Fruit fly (Drosophila melanogaster) whole organism, embryonic: ENCODE data around the gene Or67d.
A peak's percentile ranks its signal among the peaks of the same experiment; 100 is the strongest.

Experiments used
- Atf-2 ChIP-seq: fragments of 200-800 bp; sonication (Bioruptor generic); optimal IDR thresholded peaks from 2 replicates; lab custom pipeline; 2016; ENCODE audit warnings: missing biosample characterization, missing genetic modification characterization
- Blimp-1 ChIP-seq: fragments of 200-800 bp; sonication (Bioruptor generic); optimal IDR thresholded peaks from 3 replicates; lab custom pipeline; 2018; ENCODE audit warnings: missing biosample characterization, missing genetic modification characterization, mild to moderate bottlenecking, moderate library complexity, missing genetic modification reagents
- CG10147 ChIP-seq: fragments of 200-800 bp; sonication (Bioruptor generic); optimal IDR thresholded peaks from 2 replicates; lab custom pipeline; 2019; ENCODE audit warnings: missing biosample characterization, mild to moderate bottlenecking, missing genetic modification characterization, moderate library complexity
- CG10321 ChIP-seq: fragments of 200-800 bp; sonication (Bioruptor generic); IDR thresholded peaks from 2 replicates; pipeline ENCODE4 v1.3.6; 2022; ENCODE audit warnings: missing biosample characterization, missing genetic modification characterization
- CG12744 ChIP-seq: fragments of 200-800 bp; sonication (Bioruptor generic); optimal IDR thresholded peaks from 2 replicates; lab custom pipeline; 2016; ENCODE audit warnings: missing biosample characterization, missing genetic modification characterization
- CG1603 ChIP-seq: fragments of 200-800 bp; sonication (Bioruptor generic); optimal IDR thresholded peaks from 2 replicates; lab custom pipeline; 2019; ENCODE audit warnings: missing biosample characterization, mild to moderate bottlenecking, missing genetic modification characterization, moderate library complexity
- CG1647 ChIP-seq: fragments of 200-800 bp; sonication (Bioruptor generic); optimal IDR thresholded peaks from 3 replicates; lab custom pipeline; 2016; ENCODE audit warnings: missing biosample characterization, missing genetic modification characterization
- CG17186 ChIP-seq: fragments of 200-800 bp; sonication (Bioruptor generic); optimal IDR thresholded peaks from 3 replicates; lab custom pipeline; 2017; ENCODE audit warnings: missing biosample characterization, missing genetic modification reagents, missing genetic modification characterization
- CG2678 ChIP-seq: fragments of 200-800 bp; sonication (Bioruptor generic); optimal IDR thresholded peaks from 3 replicates; lab custom pipeline; 2019; ENCODE audit warnings: missing biosample characterization, mild to moderate bottlenecking, missing genetic modification characterization, moderate library complexity
- CG2875 ChIP-seq: fragments of 200-800 bp; sonication (Bioruptor generic); optimal IDR thresholded peaks from 2 replicates; lab custom pipeline; 2017; ENCODE audit warnings: missing biosample characterization, mild to moderate bottlenecking, missing genetic modification characterization, missing genetic modification reagents
- CG4424 ChIP-seq: fragments of 200-800 bp; sonication (Bioruptor generic); optimal IDR thresholded peaks from 3 replicates; lab custom pipeline; 2016; ENCODE audit warnings: missing biosample characterization, missing genetic modification characterization
- CG5180 ChIP-seq: fragments of 200-800 bp; sonication (Bioruptor generic); optimal IDR thresholded peaks from 3 replicates; lab custom pipeline; 2017; ENCODE audit warnings: missing biosample characterization, missing genetic modification characterization, mild to moderate bottlenecking, moderate library complexity, missing genetic modification reagents
- CG6689 ChIP-seq: fragments of 200-800 bp; sonication (Bioruptor generic); IDR thresholded peaks from 2 replicates; pipeline ENCODE4 v1.3.6; 2022; ENCODE audit warnings: missing biosample characterization, missing genetic modification characterization
- CG7745 ChIP-seq: fragments of 200-800 bp; sonication (Bioruptor generic); optimal IDR thresholded peaks from 2 replicates; lab custom pipeline; 2018; ENCODE audit warnings: missing biosample characterization, mild to moderate bottlenecking, missing genetic modification characterization, moderate library complexity
- CG7928 ChIP-seq: fragments of 200-800 bp; sonication (Bioruptor generic); optimal IDR thresholded peaks from 2 replicates; lab custom pipeline; 2017; ENCODE audit warnings: missing biosample characterization, mild to moderate bottlenecking, missing genetic modification characterization
- CG7987 ChIP-seq: fragments of 200-800 bp; sonication (Bioruptor generic); optimal IDR thresholded peaks from 2 replicates; lab custom pipeline; 2018; ENCODE audit warnings: missing biosample characterization, mild to moderate bottlenecking, missing genetic modification characterization, moderate library complexity
- CG9215 ChIP-seq: fragments of 200-800 bp; sonication (Bioruptor generic); IDR thresholded peaks from 2 replicates; pipeline ENCODE4 v1.3.6; 2022; ENCODE audit warnings: missing biosample characterization, missing genetic modification characterization
- D19A ChIP-seq: fragments of 200-800 bp; optimal IDR thresholded peaks from 3 replicates; lab custom pipeline; 2019; ENCODE audit warnings: missing biosample characterization, mild to moderate bottlenecking, missing genetic modification characterization, moderate library complexity
- D19B ChIP-seq: fragments of 200-800 bp; sonication (Bioruptor generic); optimal IDR thresholded peaks from 2 replicates; lab custom pipeline; 2017; ENCODE audit warnings: missing biosample characterization, mild to moderate bottlenecking, missing genetic modification characterization
- Dek ChIP-seq: fragments of 200-800 bp; sonication (Bioruptor generic); optimal IDR thresholded peaks from 3 replicates; lab custom pipeline; 2019; ENCODE audit warnings: missing biosample characterization, mild to moderate bottlenecking, missing genetic modification characterization, moderate library complexity
- Gsc ChIP-seq: fragments of 200-800 bp; sonication (Bioruptor generic); IDR thresholded peaks from 2 replicates; pipeline ENCODE4 v1.3.6; 2022; ENCODE audit warnings: missing biosample characterization, missing genetic modification characterization
- HLH3B ChIP-seq: fragments of 200-800 bp; sonication (Bioruptor generic); IDR thresholded peaks from 2 replicates; pipeline ENCODE4 v1.3.6; 2022; ENCODE audit warnings: missing biosample characterization, missing genetic modification characterization
- Hr39 ChIP-seq: fragments of >200 bp; optimal IDR thresholded peaks from 2 replicates; lab custom pipeline; 2017
- Kr ChIP-seq: fragments of 200-800 bp; sonication (Bioruptor generic); optimal IDR thresholded peaks from 2 replicates; lab custom pipeline; 2017; ENCODE audit warnings: missing biosample characterization, mild to moderate bottlenecking, missing genetic modification characterization
- Mad ChIP-seq: fragments of 200-800 bp; sonication (Bioruptor generic); optimal IDR thresholded peaks from 2 replicates; lab custom pipeline; 2016; ENCODE audit warnings: missing biosample characterization, missing genetic modification characterization
- NC2α ChIP-seq: fragments of 200-800 bp; sonication (Bioruptor generic); optimal IDR thresholded peaks from 2 replicates; lab custom pipeline; 2016; ENCODE audit warnings: missing biosample characterization, missing genetic modification characterization
- Nf-YB ChIP-seq: fragments of 200-800 bp; sonication (Bioruptor generic); optimal IDR thresholded peaks from 3 replicates; lab custom pipeline; 2019; ENCODE audit warnings: missing biosample characterization, mild to moderate bottlenecking, missing genetic modification characterization, moderate library complexity
- Nf-YC ChIP-seq: fragments of 200-800 bp; optimal IDR thresholded peaks from 3 replicates; lab custom pipeline; 2019; ENCODE audit warnings: missing biosample characterization, mild to moderate bottlenecking, missing genetic modification characterization, moderate library complexity
- Ssrp ChIP-seq: fragments of 200-800 bp; sonication (Bioruptor generic); optimal IDR thresholded peaks from 2 replicates; lab custom pipeline; 2018; ENCODE audit warnings: missing biosample characterization, mild to moderate bottlenecking, missing genetic modification characterization, moderate library complexity
- Taf1 ChIP-seq: fragments of 200-800 bp; sonication (Bioruptor generic); IDR thresholded peaks from 2 replicates; pipeline ENCODE4 v1.3.6; 2022; ENCODE audit warnings: missing biosample characterization, missing genetic modification characterization
- Xrp1 ChIP-seq: fragments of 200-800 bp; sonication (Bioruptor generic); IDR thresholded peaks from 2 replicates; pipeline ENCODE4 v1.3.6; 2022; ENCODE audit warnings: missing biosample characterization, missing genetic modification characterization
- al ChIP-seq: fragments of 200-800 bp; sonication (Bioruptor generic); IDR thresholded peaks from 2 replicates; pipeline ENCODE4 v1.3.6; 2022; ENCODE audit warnings: missing biosample characterization, missing genetic modification characterization
- ash1 ChIP-seq: fragments of 200-800 bp; sonication (Bioruptor generic); optimal IDR thresholded peaks from 2 replicates; lab custom pipeline; 2018; ENCODE audit warnings: missing biosample characterization, mild to moderate bottlenecking, missing genetic modification characterization
- dimm ChIP-seq: fragments of 200-800 bp; sonication (Bioruptor generic); IDR thresholded peaks from 2 replicates; pipeline ENCODE4 v1.3.6; 2022; ENCODE audit warnings: missing biosample characterization, missing genetic modification characterization
- gcm ChIP-seq: fragments of 200-800 bp; sonication (Bioruptor generic); optimal IDR thresholded peaks from 2 replicates; lab custom pipeline; 2019; ENCODE audit warnings: missing biosample characterization, mild to moderate bottlenecking, missing genetic modification characterization, moderate library complexity
- gcm2 ChIP-seq: fragments of 200-800 bp; sonication (Bioruptor generic); optimal IDR thresholded peaks from 2 replicates; lab custom pipeline; 2016; ENCODE audit warnings: missing biosample characterization, missing genetic modification characterization
- h ChIP-seq: fragments of >200 bp; optimal IDR thresholded peaks from 2 replicates; lab custom pipeline; 2017
- kah ChIP-seq: fragments of 200-800 bp; sonication (Bioruptor generic); optimal IDR thresholded peaks from 2 replicates; lab custom pipeline; 2018; ENCODE audit warnings: missing biosample characterization, mild to moderate bottlenecking, missing genetic modification characterization
- klu ChIP-seq: fragments of 200-800 bp; sonication (Bioruptor generic); IDR thresholded peaks from 2 replicates; pipeline ENCODE4 v1.3.6; 2022; ENCODE audit warnings: missing biosample characterization, missing genetic modification characterization
- kni ChIP-seq: fragments of 200-800 bp; sonication (Bioruptor generic); optimal IDR thresholded peaks from 3 replicates; lab custom pipeline; 2017; ENCODE audit warnings: mild to moderate bottlenecking, missing biosample characterization, missing genetic modification reagents, missing genetic modification characterization
- lov ChIP-seq, 2 experiments: fragments of 200-800 bp in 1 of 2; fragments of >200 bp in 1 of 2; sonication (Bioruptor generic) in 1 of 2; IDR thresholded peaks in 1 of 2; optimal IDR thresholded peaks in 1 of 2; 2 replicates in 1 of 2; 3 replicates in 1 of 2; pipeline versions ENCODE4 v1.3.6 to Lab custom; 2017 to 2022; ENCODE audit warnings: missing biosample characterization in 1 of 2, missing genetic modification characterization in 1 of 2
- onecut ChIP-seq: fragments of 200-800 bp; sonication (Bioruptor generic); IDR thresholded peaks from 2 replicates; pipeline ENCODE4 v1.3.6; 2022; ENCODE audit warnings: missing biosample characterization, missing genetic modification characterization
- otp ChIP-seq: fragments of 200-800 bp; sonication (Bioruptor generic); IDR thresholded peaks from 3 replicates; pipeline ENCODE4, ENCODE4 v1.3.6; 2022; ENCODE audit warnings: missing biosample characterization, missing genetic modification characterization
- pum ChIP-seq: fragments of 200-800 bp; sonication (Bioruptor generic); optimal IDR thresholded peaks from 2 replicates; lab custom pipeline; 2016; ENCODE audit warnings: missing biosample characterization, missing genetic modification characterization
- schlank ChIP-seq: fragments of 200-800 bp; sonication (Bioruptor generic); optimal IDR thresholded peaks from 2 replicates; lab custom pipeline; 2018; ENCODE audit warnings: missing biosample characterization, mild to moderate bottlenecking, missing genetic modification characterization
- trem ChIP-seq: fragments of 200-800 bp; optimal IDR thresholded peaks from 3 replicates; lab custom pipeline; 2019; ENCODE audit warnings: missing biosample characterization, mild to moderate bottlenecking, missing genetic modification characterization, moderate library complexity
- unpg ChIP-seq: fragments of 200-800 bp; sonication (Bioruptor generic); optimal IDR thresholded peaks from 3 replicates; lab custom pipeline; 2018; ENCODE audit warnings: missing biosample characterization, mild to moderate bottlenecking, missing genetic modification characterization, moderate library complexity

Gene Or67d

DNA sequence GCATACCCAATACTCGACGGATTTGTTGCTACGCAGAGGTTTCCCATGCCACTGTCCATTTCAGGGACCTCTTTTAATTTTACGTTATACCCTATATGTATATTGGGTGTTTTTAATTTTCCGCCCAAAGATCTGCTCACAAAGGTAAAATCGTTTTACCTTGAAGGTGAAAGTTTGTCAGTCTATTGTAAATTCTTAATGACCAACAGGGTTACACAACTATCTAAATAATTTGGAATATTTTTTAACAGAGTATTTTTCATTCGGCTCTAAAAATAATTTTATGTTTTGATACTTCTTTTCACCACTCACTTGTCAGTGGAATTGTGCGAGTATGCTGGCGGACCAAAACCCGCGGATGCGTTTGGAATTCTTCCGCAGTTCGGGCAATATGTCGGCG, 5.4 kb upstream of the Or67d start (continued):
- TF ChIP-seq klu (GFP tag; lab: Robert Waterston, UW) (no peak), CG10321 (GFP tag; lab: Robert Waterston, UW) (no peak), Nf-YC (no peak), CG17186 (no peak), Hr39 (lab: Kevin White, UChicago) (no peak), h (lab: Kevin White, UChicago) (no peak), CG6689 (no peak), dimm (GFP tag; lab: Robert Waterston, UW) (no peak), Xrp1 (GFP tag; lab: Robert Waterston, UW) (peak; percentile 33; the same call in 1 of the 2 replicates), Taf1 (GFP tag; lab: Robert Waterston, UW) (no peak), onecut (GFP tag; lab: Robert Waterston, UW) (no peak), unpg (GFP tag; lab: Kevin White, UChicago) (no peak), Dek (tag; lab: Kevin White, UChicago) (no peak), Gsc (no peak), al (GFP tag; lab: Robert Waterston, UW) (no peak), CG9215 (GFP tag; lab: Robert Waterston, UW) (no peak), CG2875 (GFP tag; lab: Kevin White, UChicago) (no peak), CG10147 (GFP tag; lab: Kevin White, UChicago) (no peak), CG4424 (no peak), CG7987 (no peak), CG12744 (GFP tag; lab: Kevin White, UChicago) (no peak), trem (tag; lab: Kevin White, UChicago) (peak; percentile 14), CG1647 (GFP tag; lab: Kevin White, UChicago) (no peak), NC2α (no peak), gcm2 (GFP tag; lab: Kevin White, UChicago) (no peak), CG5180 (GFP tag; lab: Kevin White, UChicago) (no peak), CG7928 (no peak), Mad (no peak), kah (GFP tag; lab: Kevin White, UChicago) (no peak), Kr (no peak), CG1603 (tag; lab: Kevin White, UChicago) (no peak), Ssrp (tag; lab: Kevin White, UChicago) (no peak), D19A (tag; lab: Kevin White, UChicago) (peak; percentile 63), lov (optimal IDR thresholded peaks at IDR 0.05; lab: Kevin White, UChicago) (no peak), lov (GFP tag; IDR thresholded peaks at IDR 0.05; lab: Robert Waterston, UW) (no peak), Nf-YB (GFP tag; lab: Kevin White, UChicago) (no peak), otp (GFP tag; lab: Robert Waterston, UW) (no peak), ash1 (GFP tag; lab: Kevin White, UChicago) (no peak), Atf-2 (GFP tag; lab: Kevin White, UChicago) (no peak), gcm (GFP tag; lab: Kevin White, UChicago) (no peak), CG7745 (tag; lab: Kevin White, UChicago) (no peak), D19B (GFP tag; lab: Kevin White, UChicago) (no peak), Blimp-1 (GFP tag; lab: Kevin White, UChicago) (peak; percentile 10), pum (GFP tag; lab: Kevin White, UChicago) (no peak), kni (GFP tag; lab: Kevin White, UChicago) (no peak), CG2678 (tag; lab: Kevin White, UChicago) (peak; percentile 22), schlank (tag; lab: Kevin White, UChicago) (no peak), HLH3B (GFP tag; lab: Robert Waterston, UW) (no peak)
